Fruit fly (Drosophila melanogaster): Measurements from ENCODE around the gene CG9922.

DNA sequence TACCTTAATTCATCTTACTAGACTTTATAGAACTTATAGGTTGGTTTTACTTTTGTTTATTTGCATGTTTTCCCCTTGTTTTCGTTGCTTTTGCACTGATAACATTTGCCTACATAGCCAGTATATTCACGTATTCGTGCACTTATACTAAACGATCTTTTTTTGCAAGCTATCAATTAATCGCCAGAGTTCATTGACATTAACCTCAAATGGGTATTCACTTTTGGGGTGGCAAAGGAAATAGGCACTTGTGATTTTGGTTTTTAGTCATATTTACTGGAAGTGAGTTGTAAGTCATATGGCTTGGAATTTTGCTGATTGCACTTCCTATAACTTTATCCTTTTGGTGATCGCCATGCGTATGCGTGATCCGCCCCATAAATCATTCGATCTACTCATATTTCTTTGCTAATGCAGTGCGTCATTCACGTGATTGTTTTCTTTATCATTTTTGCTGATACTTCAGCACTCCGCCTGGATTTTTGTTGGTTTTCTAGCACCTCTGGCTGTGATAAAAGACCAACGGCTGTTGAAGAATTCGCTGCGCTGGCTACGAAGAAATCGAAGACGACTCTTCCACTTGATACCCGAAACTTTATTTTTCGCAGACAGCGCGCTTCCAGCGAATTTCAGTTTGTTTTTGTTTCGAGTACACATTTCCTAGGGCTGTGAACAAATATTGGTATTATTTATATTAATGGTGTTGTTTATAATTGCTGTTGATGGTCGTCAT lies 31.9 kb upstream of the CG9922 start:
- TF ChIP-seq Sin3A (optimal IDR thresholded peaks at IDR 0.05): no peak
- no peak for TF ChIP-seq h (optimal IDR thresholded peaks at IDR 0.05)
- TF ChIP-seq psq (optimal IDR thresholded peaks at IDR 0.05): no peak
- no peak for TF ChIP-seq Myc (optimal IDR thresholded peaks at IDR 0.05)

Measured in Kc167 (cell line).